Worm (Caenorhabditis elegans) whole organism, L4 larva: Measurements from ENCODE around the gene trpp-3.

ENCODE experiments used
- F26F4.8 ChIP-seq: fragments of 200-800 bp; sonication (Bioruptor generic); conservative IDR thresholded peaks from 2 replicates; pipeline ENCODE4 v1.3.6; 2022; ENCODE audit warnings: missing genetic modification characterization, missing compliant biosample characterization
- F44E2.7 ChIP-seq: fragments of 200-800 bp; sonication (Bioruptor generic); IDR thresholded peaks from 2 replicates; pipeline ENCODE4 v2.1.2; 2022; ENCODE audit warnings: missing genetic modification characterization, missing compliant biosample characterization
- T20F7.1 ChIP-seq: fragments of 200-800 bp; sonication (Bioruptor generic); optimal IDR thresholded peaks from 2 replicates; lab custom pipeline; 2018; ENCODE audit warnings: mild to moderate bottlenecking, missing genetic modification characterization, missing compliant biosample characterization
- Y48G9A.11 ChIP-seq: fragments of 200-800 bp; sonication (Bioruptor generic); IDR thresholded peaks from 2 replicates; pipeline ENCODE4 v1.3.6; 2022; ENCODE audit warnings: missing genetic modification reagents, missing genetic modification characterization, missing compliant biosample characterization
- Y5F2A.4 ChIP-seq: fragments of 200-800 bp; sonication (Bioruptor generic); optimal IDR thresholded peaks from 2 replicates; lab custom pipeline; 2018; ENCODE audit warnings: mild to moderate bottlenecking, missing genetic modification characterization, missing compliant biosample characterization
- aha-1 ChIP-seq: fragments of 150-350 bp; peaks from one replicate; lab custom pipeline; 2014; ENCODE audit warnings: missing biosample characterization, missing genetic modification characterization
- ama-1 ChIP-seq: fragments of 150-350 bp; optimal IDR thresholded peaks from 2 replicates; lab custom pipeline; 2014; ENCODE audit warnings: inconsistent platforms, mixed read lengths
- arid-1 ChIP-seq: fragments of 200-800 bp; sonication (Bioruptor generic); conservative IDR thresholded peaks from 2 replicates; pipeline ENCODE4 v1.3.6; 2022; ENCODE audit warnings: missing genetic modification reagents, missing genetic modification characterization, missing compliant biosample characterization
- ces-1 ChIP-seq: fragments of 150-350 bp; sonication (generic microtip); optimal IDR thresholded peaks from 4 replicates; lab custom pipeline; 2014; ENCODE audit warnings: missing biosample characterization, missing genetic modification reagents, missing genetic modification characterization
- cey-2 ChIP-seq: sonication (generic microtip); optimal IDR thresholded peaks from 3 replicates; lab custom pipeline; 2017; ENCODE audit warnings: missing genetic modification characterization, mild to moderate bottlenecking, missing compliant biosample characterization, antibody characterized with exemption, borderline replicate concordance; ENCODE audit not compliant: insufficient read depth
- daf-16 ChIP-seq, 3 experiments: sonication (generic microtip); optimal IDR thresholded peaks; 2 replicates each; lab custom pipeline; 2016 to 2017; ENCODE audit warnings: missing genetic modification characterization in 3 of 3, missing genetic modification reagents in 3 of 3, mild to moderate bottlenecking in 2 of 3, missing compliant biosample characterization in 2 of 3, missing biosample characterization in 1 of 3, moderate library complexity in 1 of 3
- dmd-8 ChIP-seq: fragments of 200-800 bp; sonication (Bioruptor generic); IDR thresholded peaks from 2 replicates; pipeline ENCODE4 v1.3.6; 2022; ENCODE audit warnings: missing genetic modification characterization, missing compliant biosample characterization
- dmd-9 ChIP-seq: fragments of 200-800 bp; sonication (Bioruptor generic); IDR thresholded peaks from 2 replicates; pipeline ENCODE4 v1.3.6; 2022; ENCODE audit warnings: missing genetic modification reagents, missing genetic modification characterization, missing compliant biosample characterization
- dpl-1 ChIP-seq: fragments of 150-350 bp; optimal IDR thresholded peaks from 2 replicates; lab custom pipeline; 2014; ENCODE audit warnings: missing biosample characterization, missing genetic modification reagents, missing genetic modification characterization
- dve-1 ChIP-seq: sonication (generic microtip); optimal IDR thresholded peaks from 2 replicates; lab custom pipeline; 2017; ENCODE audit warnings: antibody characterized with exemption, mild to moderate bottlenecking, missing genetic modification characterization, missing compliant biosample characterization; ENCODE audit not compliant: insufficient read depth
- egl-27 ChIP-seq: sonication (generic microtip); optimal IDR thresholded peaks from 3 replicates; lab custom pipeline; 2017; ENCODE audit warnings: missing biosample characterization, missing genetic modification reagents, missing genetic modification characterization
- hif-1 ChIP-seq, 2 experiments: sonication (generic microtip); optimal IDR thresholded peaks; 2 replicates each; lab custom pipeline; 2016 to 2017; ENCODE audit warnings: missing compliant biosample characterization in 2 of 2, missing genetic modification characterization in 2 of 2, missing genetic modification reagents in 2 of 2, missing genotype in 2 of 2, mild to moderate bottlenecking in 1 of 2
- hlh-11 ChIP-seq: fragments of 200-800 bp; sonication (Bioruptor generic); optimal IDR thresholded peaks from 2 replicates; lab custom pipeline; 2018; ENCODE audit warnings: mild to moderate bottlenecking, missing genetic modification characterization, missing compliant biosample characterization
- hlh-30 ChIP-seq: sonication (generic microtip); optimal IDR thresholded peaks from 2 replicates; lab custom pipeline; 2017; ENCODE audit warnings: antibody characterized with exemption, mild to moderate bottlenecking, missing genetic modification characterization, missing compliant biosample characterization; ENCODE audit not compliant: insufficient read depth
- lin-1 ChIP-seq: fragments of 200-800 bp; sonication (Bioruptor generic); IDR thresholded peaks from 2 replicates; pipeline ENCODE4 v1.3.6; 2022; ENCODE audit warnings: missing genetic modification reagents, missing genetic modification characterization, missing compliant biosample characterization
- lin-29 ChIP-seq: fragments of 200-800 bp; sonication (Bioruptor generic); IDR thresholded peaks from 2 replicates; pipeline ENCODE4 v1.3.6; 2022; ENCODE audit warnings: missing genetic modification reagents, missing genetic modification characterization, missing compliant biosample characterization
- lin-38 ChIP-seq: fragments of 200-800 bp; sonication (Bioruptor generic); IDR thresholded peaks from 2 replicates; pipeline ENCODE4 v1.3.6; 2022; ENCODE audit warnings: missing genetic modification reagents, missing genetic modification characterization, missing compliant biosample characterization
- lin-39 ChIP-seq: fragments of 150-350 bp; optimal IDR thresholded peaks from 2 replicates; lab custom pipeline; 2014; ENCODE audit warnings: missing biosample characterization, missing genetic modification reagents, missing genetic modification characterization
- lsy-2 ChIP-seq, 2 experiments: fragments of 150-350 bp in 1 of 2; sonication (generic microtip) in 1 of 2; optimal IDR thresholded peaks; 2 replicates each; lab custom pipeline; 2014 to 2017; ENCODE audit warnings: missing biosample characterization in 2 of 2, missing genetic modification characterization in 2 of 2
- mdl-1 ChIP-seq, 2 experiments: fragments of 150-350 bp in 1 of 2; sonication (generic microtip) in 1 of 2; optimal IDR thresholded peaks; 2 replicates each; lab custom pipeline; 2014 to 2017; ENCODE audit warnings: missing biosample characterization in 2 of 2, missing genetic modification characterization in 2 of 2
- mep-1 ChIP-seq: fragments of 150-350 bp; sonication (generic microtip); optimal IDR thresholded peaks from 3 replicates; lab custom pipeline; 2014; ENCODE audit warnings: missing biosample characterization, missing genetic modification characterization
- mes-2 ChIP-seq: sonication (generic microtip); optimal IDR thresholded peaks from 2 replicates; lab custom pipeline; 2016; ENCODE audit warnings: missing genotype, mild to moderate bottlenecking, missing genetic modification characterization, missing compliant biosample characterization; ENCODE audit not compliant: poor library complexity, severe bottlenecking
- nhr-25 ChIP-seq: sonication (generic microtip); optimal IDR thresholded peaks from 2 replicates; lab custom pipeline; 2017; ENCODE audit warnings: missing genetic modification characterization, mild to moderate bottlenecking, missing compliant biosample characterization, antibody characterized with exemption, moderate library complexity, borderline replicate concordance; ENCODE audit not compliant: insufficient read depth
- nhr-28 ChIP-seq: fragments of 150-350 bp; optimal IDR thresholded peaks from 2 replicates; lab custom pipeline; 2014; ENCODE audit warnings: missing biosample characterization, missing genetic modification characterization
- nhr-41 ChIP-seq: fragments of 200-800 bp; sonication (Bioruptor generic); IDR thresholded peaks from 2 replicates; pipeline ENCODE4 v1.3.6; 2022; ENCODE audit warnings: missing genetic modification reagents, missing genetic modification characterization, missing compliant biosample characterization
- nhr-48 ChIP-seq: sonication (generic microtip); optimal IDR thresholded peaks from 2 replicates; lab custom pipeline; 2016; ENCODE audit warnings: mild to moderate bottlenecking, missing genetic modification characterization, missing compliant biosample characterization
- nhr-6 ChIP-seq: fragments of 150-350 bp; optimal IDR thresholded peaks from 2 replicates; lab custom pipeline; 2014; ENCODE audit warnings: missing biosample characterization, missing genetic modification characterization
- nhr-77 ChIP-seq: fragments of 150-350 bp; optimal IDR thresholded peaks from 2 replicates; lab custom pipeline; 2014; ENCODE audit warnings: missing biosample characterization, missing genetic modification characterization
- pha-4 ChIP-seq, 2 experiments: fragments of 150-350 bp in 1 of 2; fragments of 200-800 bp in 1 of 2; sonication (Bioruptor generic) in 1 of 2; IDR thresholded peaks in 1 of 2; optimal IDR thresholded peaks in 1 of 2; 2 replicates each; pipeline versions ENCODE4 v1.3.6 to Lab custom; 2014 to 2022; ENCODE audit warnings: missing genetic modification characterization in 2 of 2, missing genetic modification reagents in 2 of 2, missing biosample characterization in 1 of 2, missing compliant biosample characterization in 1 of 2
- php-3 ChIP-seq: fragments of 200-800 bp; sonication (Bioruptor generic); IDR thresholded peaks from 2 replicates; pipeline ENCODE4 v1.3.6; 2022; ENCODE audit warnings: missing genetic modification reagents, missing genetic modification characterization, missing compliant biosample characterization
- pqm-1 ChIP-seq: sonication (generic microtip); optimal IDR thresholded peaks from 2 replicates; lab custom pipeline; 2017; ENCODE audit warnings: missing biosample characterization, missing genetic modification characterization
- snpc-1.2 ChIP-seq: fragments of 200-800 bp; sonication (Bioruptor generic); IDR thresholded peaks from 2 replicates; pipeline ENCODE4 v1.3.6; 2022; ENCODE audit warnings: missing genetic modification reagents, missing genetic modification characterization, missing compliant biosample characterization
- spr-1 ChIP-seq: sonication (generic microtip); optimal IDR thresholded peaks from 2 replicates; lab custom pipeline; 2016; ENCODE audit warnings: mild to moderate bottlenecking, missing genetic modification characterization, missing compliant biosample characterization
- tag-97 ChIP-seq: fragments of 200-800 bp; sonication (Bioruptor generic); IDR thresholded peaks from 2 replicates; pipeline ENCODE4 v1.3.6; 2022; ENCODE audit warnings: missing genetic modification characterization, missing compliant biosample characterization
- unc-130 ChIP-seq: sonication (generic microtip); optimal IDR thresholded peaks from 2 replicates; lab custom pipeline; 2016; ENCODE audit warnings: missing genetic modification reagents, missing genetic modification characterization, missing compliant biosample characterization
- unc-39 ChIP-seq: sonication (generic microtip); optimal IDR thresholded peaks from 2 replicates; lab custom pipeline; 2017; ENCODE audit warnings: missing biosample characterization, missing genetic modification characterization
- unc-62 ChIP-seq, 3 experiments: fragments of 150-350 bp in 1 of 3; sonication (generic microtip); optimal IDR thresholded peaks in 2 of 3; peaks in 1 of 3; 1 replicate in 1 of 3; 2 replicates in 2 of 3; lab custom pipeline; 2014 to 2017; ENCODE audit warnings: missing biosample characterization in 3 of 3, missing genetic modification characterization in 3 of 3, missing genetic modification reagents in 3 of 3, missing genotype in 1 of 3
- ztf-11 ChIP-seq: fragments of 150-350 bp; optimal IDR thresholded peaks from 2 replicates; lab custom pipeline; 2014; ENCODE audit warnings: missing biosample characterization, missing genetic modification characterization

Gene trpp-3

DNA sequence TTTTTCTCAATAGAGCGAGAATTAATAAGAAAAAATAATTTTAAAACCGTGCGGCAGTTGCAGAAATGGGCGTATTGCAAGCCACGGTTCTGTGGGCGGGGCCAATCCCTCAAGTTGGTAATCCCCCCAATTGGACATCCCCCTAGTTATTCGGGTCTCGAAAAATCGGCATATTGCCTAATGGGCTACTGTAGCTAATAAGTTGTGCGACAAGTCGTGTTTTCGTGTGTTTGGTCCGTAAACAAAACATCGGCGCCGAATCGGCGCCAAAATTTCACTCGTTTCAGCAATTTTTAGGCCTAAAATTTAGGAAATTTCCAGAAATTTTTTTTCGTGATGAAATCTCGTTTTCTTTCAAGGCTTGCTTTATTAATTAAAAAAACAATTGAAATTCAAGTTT is 21.0 kb upstream of the trpp-3 start:
- TF ChIP-seq arid-1 (GFP tag; lab: Robert Waterston, UW) (0 out of 2 replicates have a peak, but pooled peaks have one; percentile 5), T20F7.1 (GFP tag; lab: Kevin White, UChicago) (no peak), lin-38 (GFP tag; lab: Robert Waterston, UW) (peak; percentile 61), unc-39 (no peak), dmd-9 (GFP tag; lab: Robert Waterston, UW) (0 out of 2 replicates have a peak, but pooled peaks have one; percentile 28), snpc-1.2 (GFP tag; lab: Robert Waterston, UW) (peak; percentile 67; the same call in 1 of the 2 replicates), Y48G9A.11 (GFP tag; lab: Robert Waterston, UW) (peak; percentile 54; the same call in 1 of the 2 replicates), unc-130 (GFP tag; lab: Kevin White, UChicago) (peak; percentile 65)

ce11 chrIII:9507799-9508198 is 17.6 kb upstream of the trpp-3 start, which contains the start of gene vha-14:
Gene vha-14, plus strand, starts transcription at chrIII:9508100.
- TF ChIP-seq aha-1 (peak; percentile 67), F44E2.7 (no peak), daf-16 (GFP tag; optimal IDR thresholded peaks at IDR 0.05; lab: Kevin White, UChicago) (no peak), daf-16 (tag; optimal IDR thresholded peaks at IDR 0.05; lab: Kevin White, UChicago) (peak; percentile 33), mep-1 (tag; lab: Kevin White, UChicago) (peak; percentile 77), hif-1 (tag; optimal IDR thresholded peaks at IDR 0.05; lab: Kevin White, UChicago) (no peak), dve-1 (tag; lab: Kevin White, UChicago) (peak; percentile 27), nhr-77 (tag; lab: Kevin White, UChicago) (peak; percentile 79), mes-2 (tag; lab: Kevin White, UChicago) (peak; percentile 21), spr-1 (no peak), nhr-28 (peak; percentile 65), lin-39 (tag; lab: Kevin White, UChicago) (no peak), pqm-1 (tag; lab: Kevin White, UChicago) (peak; percentile 77), nhr-25 (tag; lab: Kevin White, UChicago) (no peak), mdl-1 (tag; optimal IDR thresholded peaks at IDR 0.05; lab: Kevin White, UChicago) (no peak), ama-1 (lab: Kevin White, UChicago) (peak; percentile 43), hlh-11 (peak; percentile 22), dpl-1 (GFP tag; lab: Kevin White, UChicago) (peak; percentile 35), F26F4.8 (GFP tag; lab: Robert Waterston, UW) (no peak), pha-4 (GFP tag; IDR thresholded peaks at IDR 0.05; lab: Robert Waterston, UW) (no peak), pha-4 (tag; optimal IDR thresholded peaks at IDR 0.05; lab: Kevin White, UChicago) (no peak), snpc-1.2 (GFP tag; lab: Robert Waterston, UW) (no peak), hlh-30 (tag; lab: Kevin White, UChicago) (peak; percentile 92), lsy-2 (tag; optimal IDR thresholded peaks at IDR 0.05; lab: Kevin White, UChicago) (peak in 1 of 2 experiments; percentile 71), unc-62 (GFP tag; optimal IDR thresholded peaks at IDR 0.05 in 1 of 2; lab: Kevin White, UChicago) (peak in 1 of 2 experiments; percentile 69), unc-62 (tag; optimal IDR thresholded peaks at IDR 0.05; lab: Kevin White, UChicago) (no peak), lin-38 (GFP tag; lab: Robert Waterston, UW) (peak; percentile 75), nhr-41 (no peak), T20F7.1 (GFP tag; lab: Kevin White, UChicago) (peak; percentile 46), nhr-6 (tag; lab: Kevin White, UChicago) (peak; percentile 97)

ce11 chrIII:9509764-9510370 is 15.5 kb upstream of the trpp-3 start:
- TF ChIP-seq nhr-25 (tag; lab: Kevin White, UChicago), result peak; percentile 9
- TF ChIP-seq php-3 (GFP tag; lab: Robert Waterston, UW), result no peak
- no peak for TF ChIP-seq Y5F2A.4 (GFP tag; lab: Kevin White, UChicago)
- TF ChIP-seq egl-27, result no peak
- TF ChIP-seq dmd-8, result no peak
- peak; percentile 36; the same call in 1 of the 2 replicates for TF ChIP-seq lin-1 (GFP tag; lab: Robert Waterston, UW)
- TF ChIP-seq cey-2 (tag; lab: Kevin White, UChicago), result no peak
- TF ChIP-seq tag-97 (GFP tag; lab: Robert Waterston, UW), result no peak
- no peak for TF ChIP-seq ztf-11 (tag; lab: Kevin White, UChicago)
- 0 out of 2 replicates have a peak, but pooled peaks have one; percentile 10 for TF ChIP-seq dmd-9 (GFP tag; lab: Robert Waterston, UW)
- TF ChIP-seq daf-16 (GFP tag; optimal IDR thresholded peaks at IDR 0.05; lab: Kevin White, UChicago), result no peak
- no peak for TF ChIP-seq daf-16 (tag; optimal IDR thresholded peaks at IDR 0.05; lab: Kevin White, UChicago)
- no peak for TF ChIP-seq lin-29 (GFP tag; lab: Robert Waterston, UW)
- TF ChIP-seq nhr-6 (tag; lab: Kevin White, UChicago), result peak; percentile 30
- TF ChIP-seq spr-1, result no peak
- TF ChIP-seq ces-1 (GFP tag; lab: Kevin White, UChicago), result peak; percentile 41
- TF ChIP-seq nhr-48 (tag; lab: Kevin White, UChicago), result no peak
